Fruit fly (Drosophila melanogaster): ENCODE results near the gene crol.

DNA sequence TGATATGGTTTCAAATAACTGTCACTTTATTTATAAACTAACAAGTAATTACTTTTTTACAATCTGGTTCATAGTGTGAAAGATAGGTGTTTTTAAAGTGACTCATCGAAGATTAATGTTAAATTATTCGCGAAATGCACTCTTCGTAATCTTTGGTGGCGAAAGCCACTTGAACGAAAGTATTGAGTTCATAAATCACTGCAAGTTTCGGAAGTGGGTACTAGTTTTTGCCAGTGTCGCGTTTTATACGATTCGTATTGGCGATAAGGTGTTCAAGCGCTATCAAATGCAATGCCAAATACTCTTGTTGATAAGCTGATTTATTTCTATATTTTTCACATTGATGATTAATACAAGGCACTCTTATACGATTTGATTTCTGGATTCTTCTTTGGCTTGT lies 32.3 kb upstream of the crol start:
- TF ChIP-seq CG6163 (GFP tag; IDR thresholded peaks at IDR 0.05): no peak
- no peak for TF ChIP-seq cyc (GFP tag; optimal IDR thresholded peaks at IDR 0.05)
